Worm (Caenorhabditis elegans) whole organism, young adult: ENCODE results near the gene sfxn-5.

Experiments used
- B0019.2 ChIP-seq: fragments of 200-800 bp; sonication (Bioruptor generic); conservative IDR thresholded peaks from 2 replicates; pipeline ENCODE4 v1.3.6; 2022; ENCODE audit warnings: missing genetic modification reagents, missing genetic modification characterization, missing compliant biosample characterization
- B0261.1 ChIP-seq: sonication (generic microtip); optimal IDR thresholded peaks from 2 replicates; lab custom pipeline; 2016; ENCODE audit warnings: mild to moderate bottlenecking, missing genetic modification characterization, moderate library complexity, missing compliant biosample characterization
- F23B12.7 ChIP-seq: sonication (generic microtip); optimal IDR thresholded peaks from 2 replicates; lab custom pipeline; 2017; ENCODE audit warnings: missing genetic modification characterization, mild to moderate bottlenecking, missing compliant biosample characterization, antibody characterized with exemption, moderate library complexity; ENCODE audit not compliant: insufficient read depth
- F37B4.10 ChIP-seq: fragments of 200-800 bp; sonication (Bioruptor generic); IDR thresholded peaks from 2 replicates; pipeline ENCODE4 v1.3.6; 2022; ENCODE audit warnings: missing genetic modification characterization, missing compliant biosample characterization
- F49E8.2 ChIP-seq: sonication (generic microtip); optimal IDR thresholded peaks from 3 replicates; lab custom pipeline; 2017; ENCODE audit warnings: missing genetic modification characterization, mild to moderate bottlenecking, missing compliant biosample characterization, antibody characterized with exemption, moderate library complexity; ENCODE audit not compliant: insufficient read depth
- F55B11.4 ChIP-seq: sonication (generic microtip); optimal IDR thresholded peaks from 2 replicates; lab custom pipeline; 2016; ENCODE audit warnings: missing compliant biosample characterization, missing genetic modification characterization, borderline replicate concordance; ENCODE audit not compliant: insufficient read depth
- ZK185.1 ChIP-seq: sonication (generic microtip); optimal IDR thresholded peaks from 2 replicates; lab custom pipeline; 2016; ENCODE audit warnings: mild to moderate bottlenecking, missing genetic modification characterization, missing compliant biosample characterization; ENCODE audit not compliant: poor library complexity, severe bottlenecking
- athp-1 ChIP-seq: sonication (generic microtip); optimal IDR thresholded peaks from 2 replicates; lab custom pipeline; 2017; ENCODE audit warnings: mild to moderate bottlenecking, missing genetic modification characterization, missing compliant biosample characterization
- attf-6 ChIP-seq: fragments of 200-800 bp; sonication (Bioruptor generic); IDR thresholded peaks from 2 replicates; pipeline ENCODE4 v1.3.6; 2022; ENCODE audit warnings: missing genetic modification reagents, missing genetic modification characterization, missing compliant biosample characterization
- bed-2 ChIP-seq: fragments of 200-800 bp; sonication (Bioruptor generic); IDR thresholded peaks from 2 replicates; pipeline ENCODE4 v1.3.6; 2022; ENCODE audit warnings: missing genetic modification reagents, missing genetic modification characterization, missing compliant biosample characterization
- ccch-3 ChIP-seq: fragments of 200-800 bp; sonication (Bioruptor generic); optimal IDR thresholded peaks from 2 replicates; lab custom pipeline; 2018; ENCODE audit warnings: mild to moderate bottlenecking, missing genetic modification characterization, missing compliant biosample characterization
- ceh-40 ChIP-seq: fragments of 200-800 bp; sonication (Bioruptor generic); IDR thresholded peaks from 2 replicates; pipeline ENCODE4 v1.3.6; 2022; ENCODE audit warnings: missing genetic modification characterization, missing compliant biosample characterization
- dox-1 ChIP-seq: fragments of 200-800 bp; sonication (Bioruptor generic); IDR thresholded peaks from 2 replicates; pipeline ENCODE4 v1.3.6; 2022; ENCODE audit warnings: missing genetic modification reagents, missing genetic modification characterization, missing compliant biosample characterization
- egl-44 ChIP-seq: fragments of 200-800 bp; sonication (Bioruptor generic); IDR thresholded peaks from 2 replicates; pipeline ENCODE4 v1.3.6; 2022; ENCODE audit warnings: missing genetic modification reagents, missing genetic modification characterization, missing compliant biosample characterization
- fkh-3 ChIP-seq: sonication (generic microtip); optimal IDR thresholded peaks from 2 replicates; lab custom pipeline; 2016; ENCODE audit warnings: mild to moderate bottlenecking, missing genetic modification characterization, missing compliant biosample characterization
- hmg-1.2 ChIP-seq: fragments of 200-800 bp; sonication (Bioruptor generic); IDR thresholded peaks from 2 replicates; pipeline ENCODE4 v1.3.6; 2022; ENCODE audit warnings: missing genetic modification reagents, missing genetic modification characterization, missing compliant biosample characterization
- hmg-20 ChIP-seq: fragments of 200-800 bp; sonication (Bioruptor generic); IDR thresholded peaks from 2 replicates; pipeline ENCODE4 v1.3.6; 2022; ENCODE audit warnings: missing genetic modification reagents, missing genetic modification characterization, missing compliant biosample characterization
- lag-1 ChIP-seq: fragments of 200-800 bp; sonication (Bioruptor generic); IDR thresholded peaks from 2 replicates; pipeline ENCODE4 v1.3.6; 2022; ENCODE audit warnings: missing genetic modification reagents, missing genetic modification characterization, missing compliant biosample characterization
- let-526 ChIP-seq: fragments of 200-800 bp; sonication (Bioruptor generic); IDR thresholded peaks from 2 replicates; pipeline ENCODE4 v1.3.6; 2022; ENCODE audit warnings: missing genetic modification reagents, missing genetic modification characterization, missing compliant biosample characterization
- let-607 ChIP-seq, 2 experiments: fragments of 200-800 bp in 1 of 2; sonication (Bioruptor generic) in 1 of 2; sonication (generic microtip) in 1 of 2; optimal IDR thresholded peaks; 2 replicates each; lab custom pipeline; 2016 to 2018; ENCODE audit warnings: mild to moderate bottlenecking in 2 of 2, missing compliant biosample characterization in 2 of 2, missing genetic modification characterization in 2 of 2, moderate library complexity in 2 of 2, missing genotype in 1 of 2
- lsl-1 ChIP-seq: fragments of 200-800 bp; sonication (Bioruptor generic); optimal IDR thresholded peaks from 2 replicates; lab custom pipeline; 2018; ENCODE audit warnings: mild to moderate bottlenecking, missing genetic modification characterization, moderate library complexity, missing compliant biosample characterization
- madf-6 ChIP-seq: fragments of 200-800 bp; sonication (Bioruptor generic); IDR thresholded peaks from 2 replicates; pipeline ENCODE4 v1.3.6; 2022; ENCODE audit warnings: missing genetic modification reagents, missing genetic modification characterization, missing compliant biosample characterization
- madf-8 ChIP-seq: fragments of 200-800 bp; sonication (Bioruptor generic); conservative IDR thresholded peaks from 2 replicates; pipeline ENCODE4 v1.3.6; 2022; ENCODE audit warnings: missing genetic modification reagents, missing genetic modification characterization, missing compliant biosample characterization
- nfya-1 ChIP-seq: sonication (generic microtip); optimal IDR thresholded peaks from 2 replicates; lab custom pipeline; 2017; ENCODE audit warnings: antibody characterized with exemption, missing compliant biosample characterization, missing genetic modification characterization, borderline replicate concordance; ENCODE audit not compliant: insufficient read depth
- nfyb-1 ChIP-seq: fragments of 200-800 bp; sonication (Bioruptor generic); IDR thresholded peaks from 2 replicates; pipeline ENCODE4 v1.3.6; 2022; ENCODE audit warnings: missing genetic modification reagents, missing genetic modification characterization, missing compliant biosample characterization
- nhr-27 ChIP-seq: fragments of 200-800 bp; sonication (Bioruptor generic); optimal IDR thresholded peaks from 2 replicates; lab custom pipeline; 2018; ENCODE audit warnings: mild to moderate bottlenecking, missing genetic modification characterization, moderate library complexity, missing compliant biosample characterization
- nhr-80 ChIP-seq: sonication (generic microtip); optimal IDR thresholded peaks from 2 replicates; lab custom pipeline; 2016; ENCODE audit warnings: missing genetic modification characterization, missing compliant biosample characterization
- pha-4 ChIP-seq: fragments of 150-350 bp; sonication (generic microtip); optimal IDR thresholded peaks from 2 replicates; lab custom pipeline; 2014; ENCODE audit warnings: missing biosample characterization, missing genetic modification reagents, missing genetic modification characterization
- rpc-1 ChIP-seq, 2 experiments: fragments of 150-350 bp in 1 of 2; sonication (generic microtip) in 1 of 2; optimal IDR thresholded peaks; 2 replicates each; lab custom pipeline; 2014 to 2018; ENCODE audit warnings: missing biosample characterization in 1 of 2, missing genetic modification characterization in 1 of 2, missing genetic modification reagents in 1 of 2, missing genotype in 1 of 2
- sea-2 ChIP-seq: fragments of 200-800 bp; sonication (Bioruptor generic); IDR thresholded peaks from 2 replicates; pipeline ENCODE4 v1.3.6; 2022; ENCODE audit warnings: missing genetic modification characterization, missing compliant biosample characterization
- somi-1 ChIP-seq: fragments of 200-800 bp; sonication (Bioruptor generic); optimal IDR thresholded peaks from 2 replicates; lab custom pipeline; 2018; ENCODE audit warnings: mild to moderate bottlenecking, missing genetic modification characterization, missing compliant biosample characterization
- unc-62 ChIP-seq: fragments of 150-350 bp; optimal IDR thresholded peaks from 2 replicates; lab custom pipeline; 2014; ENCODE audit warnings: missing biosample characterization, missing genetic modification reagents, missing genetic modification characterization
- xnd-1 ChIP-seq: sonication (generic microtip); optimal IDR thresholded peaks from 2 replicates; lab custom pipeline; 2016; ENCODE audit warnings: missing genotype, missing genetic modification reagents, missing genetic modification characterization, missing compliant biosample characterization
- zfh-2 ChIP-seq: fragments of 200-800 bp; sonication (Bioruptor generic); conservative IDR thresholded peaks from 2 replicates; pipeline ENCODE4 v1.3.6; 2022; ENCODE audit warnings: missing genetic modification reagents, missing genetic modification characterization, missing compliant biosample characterization
- ztf-22 ChIP-seq: fragments of 200-800 bp; sonication (Bioruptor generic); optimal IDR thresholded peaks from 2 replicates; lab custom pipeline; 2018; ENCODE audit warnings: mild to moderate bottlenecking, missing genetic modification characterization, moderate library complexity, missing compliant biosample characterization
- ztf-25 ChIP-seq: fragments of 200-800 bp; sonication (Bioruptor generic); IDR thresholded peaks from 2 replicates; pipeline ENCODE4 v1.3.6; 2022; ENCODE audit warnings: missing genetic modification reagents, missing genetic modification characterization, missing compliant biosample characterization
- ztf-28 ChIP-seq: fragments of 200-800 bp; sonication (Bioruptor generic); IDR thresholded peaks from 2 replicates; pipeline ENCODE4 v1.3.6; 2022; ENCODE audit warnings: missing genetic modification reagents, missing genetic modification characterization, missing compliant biosample characterization

Gene sfxn-5

DNA sequence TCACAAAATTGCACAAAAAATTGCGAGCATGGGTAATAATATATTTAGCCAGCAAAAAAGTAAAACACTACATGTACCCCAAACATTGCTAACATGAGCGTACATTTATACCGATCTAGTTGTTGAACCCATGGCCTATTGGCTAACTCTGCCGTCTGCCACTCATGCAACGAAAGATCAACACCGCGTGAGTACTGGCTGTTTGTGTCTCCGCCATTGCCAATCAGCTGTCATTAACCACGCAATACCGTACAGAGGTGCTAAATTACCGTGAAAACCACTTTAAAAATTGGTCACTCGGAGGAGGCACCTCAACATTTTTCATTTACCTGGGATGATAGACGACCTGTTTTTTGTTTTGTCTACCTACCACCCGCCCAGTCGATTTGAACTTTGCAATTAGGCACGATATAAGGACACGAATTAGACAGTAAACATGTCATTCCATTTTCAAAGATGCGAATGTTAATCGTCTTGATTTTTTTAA, 29.5 kb downstream of the sfxn-5 start, which contains the start of gene K02C4.2 (continued):
- TF ChIP-seq lag-1 (GFP tag; lab: Robert Waterston, UW): 0 out of 2 replicates have a peak, but pooled peaks have one; percentile 55
- no peak for TF ChIP-seq zfh-2
- peak; percentile 72 for TF ChIP-seq madf-6 (GFP tag; lab: Robert Waterston, UW)
- TF ChIP-seq F37B4.10 (GFP tag; lab: Robert Waterston, UW): 0 out of 2 replicates have a peak, but pooled peaks have one; percentile 35
- TF ChIP-seq fkh-3 (tag; lab: Kevin White, UChicago): peak; percentile 85
- peak; percentile 58 for TF ChIP-seq hmg-1.2
- TF ChIP-seq let-526 (GFP tag; lab: Robert Waterston, UW): peak; percentile 58; the same call in 1 of the 2 replicates
- 0 out of 2 replicates have a peak, but pooled peaks have one; percentile 58 for TF ChIP-seq sea-2
- no peak for TF ChIP-seq bed-2
- TF ChIP-seq lsl-1 (GFP tag; lab: Kevin White, UChicago): peak; percentile 68
- TF ChIP-seq rpc-1 (optimal IDR thresholded peaks at IDR 0.05; lab: Kevin White, UChicago): peak; percentile 97
- peak; percentile 93 for TF ChIP-seq rpc-1 (tag; optimal IDR thresholded peaks at IDR 0.05; lab: Kevin White, UChicago)
- peak; percentile 44 for TF ChIP-seq ztf-22 (GFP tag; lab: Kevin White, UChicago)
- TF ChIP-seq ceh-40 (GFP tag; lab: Robert Waterston, UW): peak; percentile 57; the same call in 1 of the 2 replicates
- TF ChIP-seq somi-1 (GFP tag; lab: Kevin White, UChicago): peak; percentile 74
- peak; percentile 61 to 72 for TF ChIP-seq let-607 (tag; optimal IDR thresholded peaks at IDR 0.05; lab: Kevin White, UChicago)
- TF ChIP-seq nhr-80 (tag; lab: Kevin White, UChicago): peak; percentile 80
- TF ChIP-seq xnd-1 (tag; lab: Kevin White, UChicago): peak; percentile 17
- 0 out of 2 replicates have a peak, but pooled peaks have one; percentile 40 for TF ChIP-seq B0019.2 (GFP tag; lab: Robert Waterston, UW)
- TF ChIP-seq dox-1 (GFP tag; lab: Robert Waterston, UW): peak; percentile 91
- peak; percentile 76 for TF ChIP-seq F23B12.7 (tag; lab: Kevin White, UChicago)
- peak; percentile 73; the same call in 1 of the 2 replicates for TF ChIP-seq ztf-28
- no peak for TF ChIP-seq ccch-3
- peak; percentile 84 for TF ChIP-seq B0261.1 (tag; lab: Kevin White, UChicago)
- TF ChIP-seq attf-6 (GFP tag; lab: Robert Waterston, UW): no peak
- no peak for TF ChIP-seq nfya-1 (tag; lab: Kevin White, UChicago)
- TF ChIP-seq F55B11.4: no peak
- peak; percentile 86 for TF ChIP-seq ZK185.1 (tag; lab: Kevin White, UChicago)
- peak; percentile 67; the same call in 1 of the 2 replicates for TF ChIP-seq hmg-20 (GFP tag; lab: Robert Waterston, UW)
- TF ChIP-seq egl-44: peak; percentile 71; the same call in 1 of the 2 replicates

- no peak for TF ChIP-seq ztf-25 (GFP tag; lab: Robert Waterston, UW)
- TF ChIP-seq madf-8: no peak
- no peak for TF ChIP-seq pha-4 (tag; lab: Kevin White, UChicago)
- no peak for TF ChIP-seq nfyb-1 (GFP tag; lab: Robert Waterston, UW)
- no peak for TF ChIP-seq F49E8.2 (tag; lab: Kevin White, UChicago)
- TF ChIP-seq unc-62: peak; percentile 27
- peak; percentile 17 for TF ChIP-seq nhr-80 (tag; lab: Kevin White, UChicago)
- TF ChIP-seq athp-1 (tag; lab: Kevin White, UChicago): no peak
- TF ChIP-seq let-607 (tag; optimal IDR thresholded peaks at IDR 0.05; lab: Kevin White, UChicago): no peak
- no peak for TF ChIP-seq nhr-27
These were observed 30.8 kb downstream of the sfxn-5 start for ce11 chrII:8074058-8074457.
